Worm (Caenorhabditis elegans) whole organism, L1 larva: ENCODE measurements around the gene M01H9.2.

Experiments
- ama-1 ChIP-seq: fragments of 150-350 bp; optimal IDR thresholded peaks from 2 replicates; lab custom pipeline; 2014
- isw-1 ChIP-seq: fragments of 200-800 bp; sonication (Bioruptor generic); IDR thresholded peaks from 2 replicates; pipeline ENCODE4 v1.3.6; 2022; ENCODE audit warnings: missing genetic modification characterization, missing compliant biosample characterization
- lin-13 ChIP-seq: fragments of 150-350 bp; optimal IDR thresholded peaks from 2 replicates; lab custom pipeline; 2014; ENCODE audit warnings: missing biosample characterization, missing genetic modification reagents, missing genetic modification characterization
- nhr-12 ChIP-seq: sonication (generic microtip); optimal IDR thresholded peaks from 2 replicates; lab custom pipeline; 2017; ENCODE audit warnings: missing biosample characterization, missing genetic modification characterization
- snu-23 ChIP-seq: sonication (generic microtip); optimal IDR thresholded peaks from 2 replicates; lab custom pipeline; 2016; ENCODE audit warnings: missing genetic modification characterization, missing compliant biosample characterization
- sup-37 ChIP-seq: fragments of 200-800 bp; sonication (Bioruptor generic); optimal IDR thresholded peaks from 2 replicates; lab custom pipeline; 2018; ENCODE audit warnings: mild to moderate bottlenecking, missing genetic modification characterization, missing compliant biosample characterization
- unc-86 ChIP-seq: sonication (generic microtip); optimal IDR thresholded peaks from 2 replicates; lab custom pipeline; 2016; ENCODE audit warnings: missing genetic modification characterization, missing compliant biosample characterization
- vab-15 ChIP-seq: sonication (generic microtip); optimal IDR thresholded peaks from 2 replicates; lab custom pipeline; 2017; ENCODE audit warnings: missing genotype, mild to moderate bottlenecking, missing genetic modification characterization, missing compliant biosample characterization

- TF ChIP-seq nhr-12 (tag; lab: Kevin White, UChicago) (no peak), ama-1 (lab: Kevin White, UChicago) (no peak), unc-86 (tag; lab: Kevin White, UChicago) (no peak), lin-13 (no peak), sup-37 (GFP tag; lab: Kevin White, UChicago) (no peak), vab-15 (tag; lab: Kevin White, UChicago) (no peak), isw-1 (GFP tag; lab: Robert Waterston, UW) (no peak), snu-23 (GFP tag; lab: Kevin White, UChicago) (no peak)
These were observed 48.3 kb upstream of the M01H9.2 start, which contains the start of the genes rfth-1 and ZK180.8 for ce11 chrIV:4511259-4511890.
